Worm (Caenorhabditis elegans): ENCODE measurements around the gene W07B8.4.

DNA sequence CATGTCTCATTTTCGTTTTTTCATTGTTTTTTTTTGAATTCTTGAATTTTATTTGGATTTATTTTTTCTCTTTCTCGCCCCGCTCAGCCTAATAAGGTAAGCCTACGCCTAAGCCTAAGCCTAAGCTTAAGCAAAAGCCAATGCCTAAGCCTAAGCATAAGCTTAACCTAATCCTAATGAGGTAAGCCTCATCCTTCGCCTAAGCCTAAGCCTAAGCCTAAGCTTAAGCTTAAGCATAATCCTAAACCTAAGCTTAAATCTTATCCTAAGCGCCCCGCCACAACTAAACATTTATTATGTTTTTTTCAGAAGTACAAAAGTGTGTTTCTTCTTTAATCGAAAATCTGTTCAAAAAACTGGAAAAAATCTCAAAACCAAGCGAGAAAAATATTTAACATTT is 19.6 kb downstream of the W07B8.4 start:
- TF ChIP-seq ama-1 (optimal IDR thresholded peaks at IDR 0.05) (no peak), sea-1 (GFP tag; conservative IDR thresholded peaks at IDR 0.05) (no peak), flt-1 (GFP tag; IDR thresholded peaks at IDR 0.05) (no peak)

All from whole organism, early embryonic.